Worm (Caenorhabditis elegans) whole organism, L1 larva: ENCODE measurements around the gene CC8.2.

ENCODE experiments used
- C04F5.9 ChIP-seq: sonication (generic microtip); optimal IDR thresholded peaks from 2 replicates; lab custom pipeline; 2016; ENCODE audit warnings: missing genetic modification characterization, missing compliant biosample characterization
- C34B4.2 ChIP-seq: sonication (generic microtip); optimal IDR thresholded peaks from 2 replicates; lab custom pipeline; 2017; ENCODE audit warnings: mild to moderate bottlenecking, missing genetic modification characterization, missing compliant biosample characterization
- F16B12.6 ChIP-seq: fragments of 150-350 bp; optimal IDR thresholded peaks from 2 replicates; lab custom pipeline; 2014; ENCODE audit warnings: missing biosample characterization, missing genetic modification characterization
- aha-1 ChIP-seq: fragments of 150-350 bp; optimal IDR thresholded peaks from 2 replicates; lab custom pipeline; 2014; ENCODE audit warnings: missing biosample characterization, missing genetic modification characterization
- aly-2 ChIP-seq: fragments of 150-350 bp; optimal IDR thresholded peaks from 2 replicates; lab custom pipeline; 2014; ENCODE audit warnings: missing biosample characterization, missing genetic modification characterization
- ama-1 ChIP-seq: fragments of 150-350 bp; optimal IDR thresholded peaks from 2 replicates; lab custom pipeline; 2014
- ceh-63 ChIP-seq: fragments of 200-800 bp; sonication (Bioruptor generic); optimal IDR thresholded peaks from 2 replicates; lab custom pipeline; 2018; ENCODE audit warnings: mild to moderate bottlenecking, missing genetic modification characterization, missing compliant biosample characterization
- ceh-90 ChIP-seq: sonication (generic microtip); optimal IDR thresholded peaks from 2 replicates; lab custom pipeline; 2016; ENCODE audit warnings: missing genetic modification characterization, missing compliant biosample characterization
- dpl-1 ChIP-seq, 3 experiments: fragments of 150-350 bp in 2 of 3; sonication (generic microtip) in 1 of 3; optimal IDR thresholded peaks; 2 replicates each; lab custom pipeline; 2014 to 2017; ENCODE audit warnings: missing biosample characterization in 3 of 3, missing genetic modification characterization in 3 of 3, missing genetic modification reagents in 3 of 3
- efl-1 ChIP-seq, 4 experiments: fragments of 150-350 bp; optimal IDR thresholded peaks in 3 of 4; peaks in 1 of 4; 1 replicate in 1 of 4; 2 replicates in 3 of 4; lab custom pipeline; 2014; ENCODE audit warnings: missing biosample characterization in 2 of 4, missing genetic modification characterization in 2 of 4, missing genetic modification reagents in 2 of 4
- elt-3 ChIP-seq, 6 experiments: fragments of 150-350 bp in 1 of 6; sonication (generic microtip); optimal IDR thresholded peaks; 2 replicates each; lab custom pipeline; 2017 to 2018; ENCODE audit warnings: missing biosample characterization in 6 of 6, missing genetic modification characterization in 6 of 6, inconsistent platforms in 1 of 6
- fkh-10 ChIP-seq: sonication (generic microtip); optimal IDR thresholded peaks from 2 replicates; lab custom pipeline; 2017; ENCODE audit warnings: missing biosample characterization, missing genetic modification reagents, missing genetic modification characterization
- fkh-8 ChIP-seq: sonication (generic microtip); optimal IDR thresholded peaks from 2 replicates; lab custom pipeline; 2016; ENCODE audit warnings: mild to moderate bottlenecking, missing genetic modification characterization, missing compliant biosample characterization
- fos-1 ChIP-seq: fragments of 150-350 bp; optimal IDR thresholded peaks from 2 replicates; lab custom pipeline; 2014; ENCODE audit warnings: missing biosample characterization, missing genetic modification characterization
- hlh-17 ChIP-seq: fragments of 200-800 bp; sonication (Bioruptor generic); optimal IDR thresholded peaks from 2 replicates; lab custom pipeline; 2018; ENCODE audit warnings: missing genetic modification characterization, mild to moderate bottlenecking, missing compliant biosample characterization, moderate library complexity, borderline replicate concordance
- hpl-2 ChIP-seq: fragments of 150-350 bp; optimal IDR thresholded peaks from 2 replicates; lab custom pipeline; 2014; ENCODE audit warnings: missing biosample characterization, missing genetic modification reagents, missing genetic modification characterization
- irx-1 ChIP-seq: sonication (generic microtip); optimal IDR thresholded peaks from 2 replicates; lab custom pipeline; 2016; ENCODE audit warnings: missing genetic modification characterization, missing compliant biosample characterization
- isw-1 ChIP-seq: fragments of 200-800 bp; sonication (Bioruptor generic); IDR thresholded peaks from 2 replicates; pipeline ENCODE4 v1.3.6; 2022; ENCODE audit warnings: missing genetic modification characterization, missing compliant biosample characterization
- jun-1 ChIP-seq: fragments of 150-350 bp; optimal IDR thresholded peaks from 2 replicates; lab custom pipeline; 2014; ENCODE audit warnings: missing biosample characterization, missing genetic modification reagents, missing genetic modification characterization
- lin-14 ChIP-seq: fragments of 200-800 bp; sonication (Bioruptor generic); optimal IDR thresholded peaks from 2 replicates; lab custom pipeline; 2018; ENCODE audit warnings: mild to moderate bottlenecking, missing genetic modification characterization, moderate library complexity, missing compliant biosample characterization
- lir-3 ChIP-seq: sonication (generic microtip); optimal IDR thresholded peaks from 2 replicates; lab custom pipeline; 2016; ENCODE audit warnings: mild to moderate bottlenecking, missing genetic modification characterization, moderate library complexity, missing compliant biosample characterization; ENCODE audit not compliant: poor library complexity
- mab-9 ChIP-seq: fragments of 200-800 bp; sonication (Bioruptor generic); IDR thresholded peaks from 2 replicates; pipeline ENCODE4 v1.3.6; 2022; ENCODE audit warnings: missing genetic modification reagents, missing genetic modification characterization, missing compliant biosample characterization
- mdl-1 ChIP-seq, 2 experiments: fragments of 150-350 bp; optimal IDR thresholded peaks; 2 replicates each; lab custom pipeline; 2014 to 2017; ENCODE audit warnings: missing biosample characterization in 2 of 2, missing genetic modification characterization in 2 of 2, inconsistent platforms in 1 of 2
- mep-1 ChIP-seq: fragments of 150-350 bp; optimal IDR thresholded peaks from 2 replicates; lab custom pipeline; 2014; ENCODE audit warnings: missing biosample characterization, missing genetic modification characterization
- nhr-12 ChIP-seq: sonication (generic microtip); optimal IDR thresholded peaks from 2 replicates; lab custom pipeline; 2017; ENCODE audit warnings: missing biosample characterization, missing genetic modification characterization
- nhr-19 ChIP-seq: fragments of 200-800 bp; sonication (Bioruptor generic); conservative IDR thresholded peaks from 2 replicates; pipeline ENCODE4 v1.3.6; 2022; ENCODE audit warnings: missing genetic modification characterization, missing compliant biosample characterization
- nhr-20 ChIP-seq: sonication (generic microtip); optimal IDR thresholded peaks from 2 replicates; lab custom pipeline; 2016; ENCODE audit warnings: mild to moderate bottlenecking, missing genetic modification characterization, missing compliant biosample characterization
- nhr-237 ChIP-seq: fragments of 150-350 bp; optimal IDR thresholded peaks from 2 replicates; lab custom pipeline; 2014; ENCODE audit warnings: missing biosample characterization, missing genetic modification characterization
- nhr-28 ChIP-seq: fragments of 150-350 bp; optimal IDR thresholded peaks from 2 replicates; lab custom pipeline; 2014; ENCODE audit warnings: missing biosample characterization, missing genetic modification characterization
- nhr-71 ChIP-seq: sonication (generic microtip); optimal IDR thresholded peaks from 2 replicates; lab custom pipeline; 2016; ENCODE audit warnings: mild to moderate bottlenecking, missing genetic modification characterization, moderate library complexity, missing compliant biosample characterization
- nhr-77 ChIP-seq: fragments of 150-350 bp; optimal IDR thresholded peaks from 2 replicates; lab custom pipeline; 2014; ENCODE audit warnings: missing biosample characterization, missing genetic modification characterization
- nhr-85 ChIP-seq: sonication (generic microtip); peaks from one replicate; lab custom pipeline; 2016; ENCODE audit warnings: missing genetic modification characterization, inconsistent platforms, missing compliant biosample characterization
- pag-3 ChIP-seq: sonication (generic microtip); optimal IDR thresholded peaks from 2 replicates; lab custom pipeline; 2017; ENCODE audit warnings: missing genetic modification characterization, mild to moderate bottlenecking, missing compliant biosample characterization, antibody characterized with exemption, borderline replicate concordance; ENCODE audit not compliant: insufficient read depth
- pax-3 ChIP-seq: fragments of 200-800 bp; sonication (Bioruptor generic); optimal IDR thresholded peaks from 2 replicates; lab custom pipeline; 2018; ENCODE audit warnings: mild to moderate bottlenecking, missing genetic modification characterization, moderate library complexity, missing compliant biosample characterization
- pqm-1 ChIP-seq: sonication (generic microtip); optimal IDR thresholded peaks from 3 replicates; lab custom pipeline; 2017; ENCODE audit warnings: missing biosample characterization, missing genetic modification characterization
- rnt-1 ChIP-seq: sonication (generic microtip); optimal IDR thresholded peaks from 2 replicates; lab custom pipeline; 2016; ENCODE audit warnings: mild to moderate bottlenecking, missing genetic modification characterization, moderate library complexity, missing compliant biosample characterization
- snpc-4 ChIP-seq: fragments of 150-350 bp; optimal IDR thresholded peaks from 2 replicates; lab custom pipeline; 2014; ENCODE audit warnings: missing biosample characterization, missing genetic modification characterization
- snu-23 ChIP-seq: sonication (generic microtip); optimal IDR thresholded peaks from 2 replicates; lab custom pipeline; 2016; ENCODE audit warnings: missing genetic modification characterization, missing compliant biosample characterization
- tbx-2 ChIP-seq: sonication (generic microtip); optimal IDR thresholded peaks from 2 replicates; lab custom pipeline; 2016; ENCODE audit warnings: missing genetic modification characterization, missing compliant biosample characterization
- unc-130 ChIP-seq: fragments of 150-350 bp; optimal IDR thresholded peaks from 2 replicates; lab custom pipeline; 2017; ENCODE audit warnings: missing biosample characterization, missing genetic modification characterization, inconsistent platforms
- unc-98 ChIP-seq: fragments of 200-800 bp; sonication (Bioruptor generic); IDR thresholded peaks from 2 replicates; pipeline ENCODE4 v1.3.6; 2022; ENCODE audit warnings: missing genetic modification characterization, missing compliant biosample characterization
- xbp-1 ChIP-seq: sonication (generic microtip); optimal IDR thresholded peaks from 2 replicates; lab custom pipeline; 2016; ENCODE audit warnings: missing genetic modification characterization, missing compliant biosample characterization
- zip-4 ChIP-seq: fragments of 200-800 bp; sonication (Bioruptor generic); optimal IDR thresholded peaks from 2 replicates; lab custom pipeline; 2018; ENCODE audit warnings: mild to moderate bottlenecking, missing genetic modification characterization, moderate library complexity, missing compliant biosample characterization
- ztf-4 ChIP-seq: fragments of 150-350 bp; optimal IDR thresholded peaks from 2 replicates; lab custom pipeline; 2014; ENCODE audit warnings: missing biosample characterization, missing genetic modification characterization

Gene CC8.2

ce11 chrIV:3686765-3687164, 38.3 kb upstream of the CC8.2 start, which contains the start of gene map-1:
Gene map-1 (minus strand): TSS chrIV:3686865.
- no peak for TF ChIP-seq nhr-85 (tag; lab: Kevin White, UChicago)
- no peak for TF ChIP-seq snu-23
- no peak for TF ChIP-seq pag-3 (tag; lab: Kevin White, UChicago)
- no peak for TF ChIP-seq isw-1
- TF ChIP-seq pax-3: no peak
- no peak for TF ChIP-seq ama-1 (lab: Kevin White, UChicago)
- TF ChIP-seq nhr-28 (tag; lab: Kevin White, UChicago): no peak
- no peak for TF ChIP-seq jun-1 (tag; lab: Kevin White, UChicago)
- TF ChIP-seq tbx-2: no peak
- TF ChIP-seq lir-3 (tag; lab: Kevin White, UChicago): no peak
- no peak for TF ChIP-seq efl-1 (optimal IDR thresholded peaks at IDR 0.05; lab: Kevin White, UChicago)
- no peak for TF ChIP-seq efl-1 (GFP tag; optimal IDR thresholded peaks at IDR 0.05 in 1 of 2; lab: Kevin White, UChicago)
- TF ChIP-seq F16B12.6: no peak
- no peak for TF ChIP-seq ceh-90 (tag; lab: Kevin White, UChicago)
- TF ChIP-seq, all 84 proteins: peak for 0

- TF ChIP-seq elt-3 (tag; optimal IDR thresholded peaks at IDR 0.05; lab: Kevin White, UChicago) (no peak), ceh-63 (GFP tag; lab: Kevin White, UChicago) (peak; percentile 14)
Observed at ce11 chrIV:3686260-3686659, 37.8 kb upstream of the CC8.2 start.

DNA sequence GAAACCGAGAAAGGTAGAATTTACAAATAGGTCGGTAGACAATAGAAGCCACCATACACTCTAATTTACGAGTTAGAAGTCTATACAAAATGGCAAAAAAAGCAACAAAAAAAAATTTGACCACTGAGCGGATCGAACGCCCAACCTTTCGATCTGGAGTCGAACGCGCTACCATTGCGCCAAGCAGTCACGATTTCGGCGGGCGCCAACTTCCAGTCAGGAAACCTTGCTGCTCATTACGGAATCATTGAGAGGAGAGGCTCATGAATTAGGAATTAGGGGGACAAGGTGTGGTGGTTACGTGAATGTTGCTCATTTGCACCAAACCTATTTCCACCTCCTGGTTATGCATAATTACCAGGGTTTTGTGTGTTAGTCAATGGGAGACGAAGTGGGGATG, 33.3 kb upstream of the CC8.2 start:
- no peak for TF ChIP-seq efl-1 (optimal IDR thresholded peaks at IDR 0.05; lab: Kevin White, UChicago)
- TF ChIP-seq efl-1 (GFP tag; optimal IDR thresholded peaks at IDR 0.05 in 1 of 2; lab: Kevin White, UChicago): peak in 1 of 2 experiments; percentile 47
- no peak for TF ChIP-seq nhr-237 (tag; lab: Kevin White, UChicago)

DNA sequence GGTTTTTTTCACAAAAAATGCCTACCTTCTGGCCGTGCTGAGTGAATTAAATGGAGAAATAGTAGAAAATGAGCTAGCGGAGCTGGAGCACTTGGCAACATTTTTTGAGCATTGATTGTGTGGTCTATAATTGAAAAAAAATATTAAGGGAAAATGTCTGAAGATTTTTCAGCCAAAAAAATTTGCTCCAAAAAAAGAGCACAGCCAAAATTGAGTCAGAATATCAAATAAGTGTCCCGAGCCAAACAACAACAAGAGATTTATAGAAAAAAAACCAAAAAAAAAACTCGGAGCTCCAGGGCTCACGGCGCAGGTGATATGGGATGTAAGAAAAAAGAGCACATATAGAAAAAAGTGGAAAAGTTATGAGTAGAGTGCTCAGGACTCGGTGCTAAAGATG, 20.1 kb upstream of the CC8.2 start, which contains the start of gene fmil-1:
Gene fmil-1, minus strand, starts transcription at position 101 of the 400 bp plus-strand sequence.
- no peak for TF ChIP-seq fos-1 (tag; lab: Kevin White, UChicago)
- TF ChIP-seq pqm-1 (tag; lab: Kevin White, UChicago): no peak
- TF ChIP-seq pax-3: no peak
- TF ChIP-seq unc-98: no peak
- TF ChIP-seq C04F5.9: no peak
- no peak for TF ChIP-seq unc-130 (tag; lab: Kevin White, UChicago)
- no peak for TF ChIP-seq xbp-1 (tag; lab: Kevin White, UChicago)
- TF ChIP-seq nhr-71 (tag; lab: Kevin White, UChicago): no peak
- no peak for TF ChIP-seq mep-1
- TF ChIP-seq snpc-4 (tag; lab: Kevin White, UChicago): no peak
- no peak for TF ChIP-seq nhr-19 (GFP tag; lab: Robert Waterston, UW)
- TF ChIP-seq mdl-1 (tag; optimal IDR thresholded peaks at IDR 0.05; lab: Kevin White, UChicago): no peak
- no peak for TF ChIP-seq nhr-12 (tag; lab: Kevin White, UChicago)
- TF ChIP-seq aly-2 (tag; lab: Kevin White, UChicago): no peak
- TF ChIP-seq F16B12.6: no peak
- TF ChIP-seq nhr-85 (tag; lab: Kevin White, UChicago): no peak
- no peak for TF ChIP-seq snu-23
- no peak for TF ChIP-seq nhr-77 (tag; lab: Kevin White, UChicago)
- TF ChIP-seq fkh-8 (tag; lab: Kevin White, UChicago): no peak

- TF ChIP-seq nhr-20 (tag; lab: Kevin White, UChicago): no peak
- TF ChIP-seq dpl-1 (GFP tag; optimal IDR thresholded peaks at IDR 0.05; lab: Kevin White, UChicago): no peak
- TF ChIP-seq efl-1 (optimal IDR thresholded peaks at IDR 0.05; lab: Kevin White, UChicago): no peak
- peak in 1 of 2 experiments; percentile 52 for TF ChIP-seq efl-1 (GFP tag; optimal IDR thresholded peaks at IDR 0.05 in 1 of 2; lab: Kevin White, UChicago)
- no peak for TF ChIP-seq rnt-1
- TF ChIP-seq hlh-17 (GFP tag; lab: Kevin White, UChicago): no peak
- peak; percentile 50 for TF ChIP-seq lin-14 (GFP tag; lab: Kevin White, UChicago)
- no peak for TF ChIP-seq C04F5.9
- TF ChIP-seq fkh-10: peak; percentile 83
- no peak for TF ChIP-seq C34B4.2 (tag; lab: Kevin White, UChicago)
- no peak for TF ChIP-seq zip-4
- TF ChIP-seq ztf-4 (tag; lab: Kevin White, UChicago): no peak
- TF ChIP-seq ceh-63 (GFP tag; lab: Kevin White, UChicago): no peak
- no peak for TF ChIP-seq pax-3
- TF ChIP-seq nhr-237 (tag; lab: Kevin White, UChicago): no peak
- no peak for TF ChIP-seq aha-1 (tag; lab: Kevin White, UChicago)
- TF ChIP-seq hpl-2 (GFP tag; lab: Kevin White, UChicago): no peak
- no peak for TF ChIP-seq snpc-4 (tag; lab: Kevin White, UChicago)
- no peak for TF ChIP-seq irx-1 (tag; lab: Kevin White, UChicago)
- TF ChIP-seq mab-9: no peak
Observed at ce11 chrIV:3667796-3668195, 19.3 kb upstream of the CC8.2 start.
